Fruit fly (Drosophila melanogaster): ENCODE data around the gene bbx.
A peak's percentile ranks its signal among the peaks of the same experiment; 100 is the strongest.

bbx gene

DNA sequence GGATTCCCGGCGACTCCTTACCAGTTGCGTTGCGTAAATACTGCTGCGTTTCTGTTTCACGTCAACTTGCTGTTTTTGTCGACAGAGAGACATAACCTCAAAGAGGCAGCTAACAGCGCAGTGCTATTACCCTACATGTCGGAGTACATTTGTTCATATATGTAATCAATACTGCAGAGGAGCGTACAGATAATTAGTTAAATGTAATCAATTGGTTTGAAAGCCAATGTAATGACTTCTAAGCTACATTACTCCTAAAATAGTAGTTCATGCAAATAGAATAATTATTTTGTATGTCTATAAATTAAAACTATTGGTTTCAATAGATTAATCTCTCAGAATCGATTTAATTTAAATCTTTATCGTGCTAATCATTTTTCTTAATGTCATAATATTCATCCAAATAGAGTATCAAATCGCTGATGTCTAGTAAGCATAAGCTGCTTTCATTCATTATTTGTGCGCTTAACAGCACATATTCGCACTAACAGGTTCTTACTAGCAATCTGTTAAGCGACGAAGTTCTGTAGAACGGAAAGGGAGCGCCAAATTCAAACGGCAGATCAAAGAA lies 43.5 kb upstream of the bbx start, which contains the start of the genes SLIRP1 and anox (continued):
- TF ChIP-seq sna (GFP tag; IDR thresholded peaks at IDR 0.05; ENCODE audit: partially characterized antibody) (no peak), CG14710 (tag; optimal IDR thresholded peaks at IDR 0.05) (peak; percentile 92), Atf-2 (GFP tag; optimal IDR thresholded peaks at IDR 0.05) (peak; percentile 83), br (optimal IDR thresholded peaks at IDR 0.05) (no peak), trh (GFP tag; optimal IDR thresholded peaks at IDR 0.05) (peak; percentile 81), Hr78 (GFP tag; optimal IDR thresholded peaks at IDR 0.05) (peak in 1 of 2 experiments; percentile 59), CG14860 (GFP tag; IDR thresholded peaks at IDR 0.05; ENCODE audit: partially characterized antibody) (no peak), Atf3 (GFP tag; optimal IDR thresholded peaks at IDR 0.05) (peak; percentile 51), dmrt99B (tag; optimal IDR thresholded peaks at IDR 0.05) (peak; percentile 90), fd64A (GFP tag; optimal IDR thresholded peaks at IDR 0.05) (peak; percentile 24), klu (GFP tag; IDR thresholded peaks at IDR 0.05) (peak; percentile 71), CG2202 (tag; optimal IDR thresholded peaks at IDR 0.05) (peak; percentile 64), unc-4 (GFP tag; IDR thresholded peaks at IDR 0.05; ENCODE audit: partially characterized antibody) (no peak), lab (GFP tag; optimal IDR thresholded peaks at IDR 0.05) (peak; percentile 32), Ets65A (GFP tag) (peak; percentile 68), Doc3 (GFP tag; IDR thresholded peaks at IDR 0.05; ENCODE audit: partially characterized antibody) (no peak), twi (tag; optimal IDR thresholded peaks at IDR 0.05) (peak; percentile 78), CG3407 (GFP tag; optimal IDR thresholded peaks at IDR 0.05) (peak; percentile 73), CG30431 (GFP tag; optimal IDR thresholded peaks at IDR 0.05) (peak; percentile 70), CG32767 (GFP tag; IDR thresholded peaks at IDR 0.05) (peak; percentile 81), ab (GFP tag; optimal IDR thresholded peaks at IDR 0.05) (no peak), CG11696 (GFP tag; IDR thresholded peaks at IDR 0.05) (no peak), CG12219 (GFP tag; optimal IDR thresholded peaks at IDR 0.05) (peak; percentile 83), CG11560 (tag; IDR thresholded peaks at IDR 0.05) (0 out of 3 replicates have a peak, but pooled peaks have one; percentile 48), gem (tag; optimal IDR thresholded peaks at IDR 0.05) (peak; percentile 95), crc (GFP tag; optimal IDR thresholded peaks at IDR 0.05) (peak; percentile 40), CG10274 (GFP tag; optimal IDR thresholded peaks at IDR 0.05) (peak; percentile 68), CG8089 (GFP tag; optimal IDR thresholded peaks at IDR 0.05) (peak; percentile 61), dan (GFP tag; IDR thresholded peaks at IDR 0.05) (no peak), HmgD (GFP tag; optimal IDR thresholded peaks at IDR 0.05) (peak; percentile 49), gsb-n (tag; optimal IDR thresholded peaks at IDR 0.05) (peak; percentile 83), bowl (GFP tag; IDR thresholded peaks at IDR 0.05) (0 out of 2 replicates have a peak, but pooled peaks have one; percentile 8), HLH4C (GFP tag; IDR thresholded peaks at IDR 0.05; ENCODE audit: partially characterized antibody) (no peak), Rfx (GFP tag; IDR thresholded peaks at IDR 0.05) (peak; percentile 81), CG15073 (GFP tag; optimal IDR thresholded peaks at IDR 0.05) (peak; percentile 7), HmgZ (tag; optimal IDR thresholded peaks at IDR 0.05) (peak; percentile 88), cad (GFP tag; optimal IDR thresholded peaks at IDR 0.05) (no peak), CG2120 (GFP tag; optimal IDR thresholded peaks at IDR 0.05) (peak; percentile 92), H2.0 (GFP tag; IDR thresholded peaks at IDR 0.05) (peak; percentile 58; the same call in 1 of the 2 replicates), CG2116 (GFP tag; optimal IDR thresholded peaks at IDR 0.05) (peak; percentile 52), cas (GFP tag; IDR thresholded peaks at IDR 0.05) (peak; percentile 69), CG9609 (GFP tag; optimal IDR thresholded peaks at IDR 0.05) (peak; percentile 72), E2f1 (GFP tag; IDR thresholded peaks at IDR 0.05) (peak; percentile 85), CG15011 (GFP tag; optimal IDR thresholded peaks at IDR 0.05) (peak; percentile 82), ara (GFP tag; IDR thresholded peaks at IDR 0.05) (0 out of 2 replicates have a peak, but pooled peaks have one; percentile 38), unpg (GFP tag; optimal IDR thresholded peaks at IDR 0.05) (peak; percentile 89), kay (GFP tag; optimal IDR thresholded peaks at IDR 0.05) (peak; percentile 76), CG10462 (GFP tag; optimal IDR thresholded peaks at IDR 0.05) (peak; percentile 70), Mes4 (GFP tag; optimal IDR thresholded peaks at IDR 0.05) (peak; percentile 62), Dip2 (GFP tag; IDR thresholded peaks at IDR 0.05) (no peak), hth (optimal IDR thresholded peaks at IDR 0.05) (no peak)

All from whole organism, embryonic.